Fruit fly (Drosophila melanogaster) whole organism, embryonic: ENCODE results near the gene Catsup.
A peak's percentile ranks its signal among the peaks of the same experiment; 100 is the strongest.

ENCODE experiments used
- BEAF-32 ChIP-seq: fragments of 200-800 bp; sonication (Bioruptor generic); optimal IDR thresholded peaks from 3 replicates; lab custom pipeline; 2017; ENCODE audit warnings: missing biosample characterization, missing genetic modification characterization, mild to moderate bottlenecking, moderate library complexity, missing genetic modification reagents
- CG10366 ChIP-seq: fragments of 200-800 bp; sonication (Bioruptor generic); IDR thresholded peaks from 2 replicates; pipeline ENCODE4 v1.3.6; 2022; ENCODE audit warnings: missing biosample characterization, missing genetic modification characterization
- CG10431 ChIP-seq: fragments of 200-800 bp; sonication (Bioruptor generic); optimal IDR thresholded peaks from 3 replicates; lab custom pipeline; 2018; ENCODE audit warnings: missing biosample characterization, mild to moderate bottlenecking, missing genetic modification characterization
- CG10543 ChIP-seq: fragments of 200-800 bp; sonication (Bioruptor generic); optimal IDR thresholded peaks from 3 replicates; lab custom pipeline; 2017; ENCODE audit warnings: missing biosample characterization, mild to moderate bottlenecking, missing genetic modification characterization, moderate library complexity
- CG10979 ChIP-seq: fragments of 200-800 bp; sonication (Bioruptor generic); optimal IDR thresholded peaks from 2 replicates; lab custom pipeline; 2018; ENCODE audit warnings: missing biosample characterization, mild to moderate bottlenecking, missing genetic modification characterization, moderate library complexity
- CG12104 ChIP-seq: fragments of 200-800 bp; sonication (Bioruptor generic); optimal IDR thresholded peaks from 3 replicates; lab custom pipeline; 2016; ENCODE audit warnings: missing biosample characterization, missing genetic modification characterization
- CG12236 ChIP-seq: fragments of 200-800 bp; sonication (Bioruptor generic); optimal IDR thresholded peaks from 2 replicates; lab custom pipeline; 2016; ENCODE audit warnings: missing biosample characterization, missing genetic modification characterization
- CG12659 ChIP-seq: fragments of 200-800 bp; sonication (Bioruptor generic); optimal IDR thresholded peaks from 3 replicates; lab custom pipeline; 2017; ENCODE audit warnings: mild to moderate bottlenecking, missing biosample characterization, missing genetic modification reagents, missing genetic modification characterization
- CG18011 ChIP-seq: fragments of 200-800 bp; sonication (Bioruptor generic); optimal IDR thresholded peaks from 2 replicates; lab custom pipeline; 2017; ENCODE audit warnings: missing biosample characterization, missing genetic modification characterization, mild to moderate bottlenecking, moderate library complexity, missing genotype
- CG18599 ChIP-seq: fragments of 200-800 bp; sonication (Bioruptor generic); optimal IDR thresholded peaks from 3 replicates; lab custom pipeline; 2017; ENCODE audit warnings: missing biosample characterization, missing genetic modification characterization, mild to moderate bottlenecking, moderate library complexity, missing genetic modification reagents
- CG30403 ChIP-seq: fragments of 200-800 bp; sonication (Bioruptor generic); optimal IDR thresholded peaks from 3 replicates; lab custom pipeline; 2016; ENCODE audit warnings: missing biosample characterization, missing genetic modification characterization
- CG31224 ChIP-seq: fragments of 200-800 bp; sonication (Bioruptor generic); IDR thresholded peaks from 2 replicates; pipeline ENCODE4 v1.3.6; 2022; ENCODE audit warnings: missing biosample characterization, missing genetic modification characterization
- CG32767 ChIP-seq: fragments of 200-800 bp; sonication (Bioruptor generic); IDR thresholded peaks from 2 replicates; pipeline ENCODE4 v1.3.6; 2022; ENCODE audit warnings: missing biosample characterization, missing genetic modification characterization
- CG3281 ChIP-seq: fragments of 200-800 bp; sonication (Bioruptor generic); optimal IDR thresholded peaks from 3 replicates; lab custom pipeline; 2017; ENCODE audit warnings: missing biosample characterization, mild to moderate bottlenecking, missing genetic modification characterization
- CG4404 ChIP-seq: fragments of 200-800 bp; sonication (Bioruptor generic); IDR thresholded peaks from 2 replicates; pipeline ENCODE4 v1.3.6; 2022; ENCODE audit warnings: missing biosample characterization, missing genetic modification characterization
- CG6654 ChIP-seq: fragments of 200-800 bp; sonication (Bioruptor generic); optimal IDR thresholded peaks from 2 replicates; lab custom pipeline; 2017; ENCODE audit warnings: missing biosample characterization, mild to moderate bottlenecking, missing genetic modification characterization
- CG6791 ChIP-seq: fragments of 200-800 bp; sonication (Bioruptor generic); IDR thresholded peaks from 3 replicates; pipeline ENCODE4 v1.3.6; 2022; ENCODE audit warnings: missing biosample characterization, missing genetic modification characterization; ENCODE audit not compliant: partially characterized antibody
- CoRest ChIP-seq: fragments of 200-800 bp; sonication (Bioruptor generic); optimal IDR thresholded peaks from 3 replicates; lab custom pipeline; 2018; ENCODE audit warnings: missing biosample characterization, mild to moderate bottlenecking, missing genetic modification characterization, moderate library complexity
- D ChIP-seq, 2 experiments: fragments of 200-800 bp in 1 of 2; fragments of >200 bp in 1 of 2; sonication (Bioruptor generic) in 1 of 2; optimal IDR thresholded peaks; 2 replicates in 1 of 2; 3 replicates in 1 of 2; lab custom pipeline; 2017; ENCODE audit warnings: mild to moderate bottlenecking in 1 of 2, missing biosample characterization in 1 of 2, missing genetic modification characterization in 1 of 2, missing genetic modification reagents in 1 of 2
- Doc3 ChIP-seq: fragments of 200-800 bp; sonication (Bioruptor generic); IDR thresholded peaks from 3 replicates; pipeline ENCODE4 v1.3.6; 2022; ENCODE audit warnings: missing biosample characterization, missing genetic modification characterization; ENCODE audit not compliant: partially characterized antibody
- E2f2 ChIP-seq: fragments of 200-800 bp; sonication (Bioruptor generic); IDR thresholded peaks from 2 replicates; pipeline ENCODE4 v1.3.6; 2022; ENCODE audit warnings: missing biosample characterization, missing genetic modification characterization
- Ets97D ChIP-seq: fragments of 200-800 bp; sonication (Bioruptor generic); optimal IDR thresholded peaks from 3 replicates; lab custom pipeline; 2016; ENCODE audit warnings: missing biosample characterization, missing genetic modification characterization
- Hr39 ChIP-seq: fragments of >200 bp; optimal IDR thresholded peaks from 2 replicates; lab custom pipeline; 2017
- NFAT ChIP-seq: fragments of 200-800 bp; sonication (Bioruptor generic); IDR thresholded peaks from 2 replicates; pipeline ENCODE4 v1.3.6; 2022; ENCODE audit warnings: missing biosample characterization, missing genetic modification characterization
- Sox102F ChIP-seq: fragments of 200-800 bp; sonication (Bioruptor generic); optimal IDR thresholded peaks from 2 replicates; lab custom pipeline; 2018; ENCODE audit warnings: missing biosample characterization, mild to moderate bottlenecking, missing genetic modification characterization, moderate library complexity
- Sry-δ ChIP-seq: fragments of 200-800 bp; sonication (Bioruptor generic); optimal IDR thresholded peaks from 2 replicates; lab custom pipeline; 2016; ENCODE audit warnings: missing biosample characterization, missing genetic modification characterization
- ab ChIP-seq: fragments of 200-800 bp; sonication (Bioruptor generic); optimal IDR thresholded peaks from 2 replicates; lab custom pipeline; 2016; ENCODE audit warnings: missing biosample characterization, missing genetic modification characterization
- bbx ChIP-seq: fragments of 200-800 bp; sonication (Bioruptor generic); IDR thresholded peaks from 2 replicates; pipeline ENCODE4 v1.3.6; 2022; ENCODE audit warnings: missing biosample characterization, missing genetic modification characterization; ENCODE audit not compliant: partially characterized antibody
- bigmax ChIP-seq: fragments of 200-800 bp; sonication (Bioruptor generic); optimal IDR thresholded peaks from 2 replicates; lab custom pipeline; 2018; ENCODE audit warnings: missing biosample characterization, mild to moderate bottlenecking, missing genetic modification characterization
- cato ChIP-seq: fragments of 200-800 bp; sonication (Bioruptor generic); optimal IDR thresholded peaks from 2 replicates; lab custom pipeline; 2016; ENCODE audit warnings: missing biosample characterization, missing genetic modification characterization, borderline replicate concordance
- hbn ChIP-seq: fragments of 200-800 bp; sonication (Bioruptor generic); IDR thresholded peaks from 2 replicates; pipeline ENCODE4 v1.3.6; 2022; ENCODE audit warnings: missing biosample characterization, missing genetic modification characterization; ENCODE audit not compliant: partially characterized antibody
- inv ChIP-seq: fragments of 200-800 bp; sonication (Bioruptor generic); IDR thresholded peaks from 2 replicates; pipeline ENCODE4 v1.3.6; 2022; ENCODE audit warnings: missing biosample characterization, missing genetic modification characterization; ENCODE audit not compliant: partially characterized antibody
- knrl ChIP-seq: fragments of 200-800 bp; sonication (Bioruptor generic); IDR thresholded peaks from 3 replicates; pipeline ENCODE4 v1.3.6; 2022; ENCODE audit warnings: missing biosample characterization, missing genetic modification characterization; ENCODE audit not compliant: partially characterized antibody
- nerfin-2 ChIP-seq: fragments of 200-800 bp; sonication (Bioruptor generic); IDR thresholded peaks from 2 replicates; pipeline ENCODE4 v1.3.6; 2022; ENCODE audit warnings: missing biosample characterization, missing genetic modification characterization; ENCODE audit not compliant: partially characterized antibody
- otp ChIP-seq: fragments of 200-800 bp; sonication (Bioruptor generic); IDR thresholded peaks from 3 replicates; pipeline ENCODE4, ENCODE4 v1.3.6; 2022; ENCODE audit warnings: missing biosample characterization, missing genetic modification characterization
- stwl ChIP-seq: fragments of 200-800 bp; sonication (Bioruptor generic); optimal IDR thresholded peaks from 3 replicates; lab custom pipeline; 2018; ENCODE audit warnings: missing biosample characterization, mild to moderate bottlenecking, missing genetic modification characterization, moderate library complexity
- ttk ChIP-seq: fragments of 200-800 bp; sonication (Bioruptor generic); IDR thresholded peaks from 2 replicates; pipeline ENCODE4 v2.1.2; 2022; ENCODE audit warnings: missing biosample characterization, missing genetic modification characterization
- twi ChIP-seq: fragments of 200-800 bp; optimal IDR thresholded peaks from 2 replicates; lab custom pipeline; 2019; ENCODE audit warnings: missing biosample characterization, mild to moderate bottlenecking, missing genetic modification characterization, moderate library complexity

Gene Catsup

DNA sequence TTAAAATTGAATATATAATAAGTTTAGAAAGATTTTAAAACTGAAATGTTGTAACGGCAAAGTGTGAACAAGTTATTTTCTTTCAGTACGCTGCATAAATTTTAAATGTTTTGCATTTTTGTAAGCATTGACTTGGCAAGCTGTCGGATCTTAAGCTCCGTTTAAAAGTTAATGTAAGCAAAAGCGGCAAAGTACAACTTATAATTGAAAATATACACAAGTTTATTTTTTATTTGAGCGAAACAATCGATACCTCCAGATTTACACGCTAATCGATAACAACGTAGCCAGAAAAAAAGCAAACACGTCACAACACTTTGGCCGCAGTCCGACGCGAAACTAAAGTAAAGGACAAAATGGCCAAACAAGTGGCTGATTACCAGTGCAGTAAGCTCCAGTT is at the start of gene Catsup (continued):
- peak; percentile 56; the same call in 1 of the 2 replicates for TF ChIP-seq nerfin-2
- TF ChIP-seq CG12236 (GFP tag; lab: Kevin White, UChicago), result no peak
- peak; percentile 67 for TF ChIP-seq hbn (GFP tag; lab: Robert Waterston, UW)
- peak; percentile 16 for TF ChIP-seq CG12659 (GFP tag; lab: Kevin White, UChicago)
- no peak for TF ChIP-seq CG12104 (GFP tag; lab: Kevin White, UChicago)
- peak; percentile 78 for TF ChIP-seq Doc3 (GFP tag; lab: Robert Waterston, UW)
- peak; percentile 76 for TF ChIP-seq CG6791 (GFP tag; lab: Robert Waterston, UW)
- TF ChIP-seq NFAT (GFP tag; lab: Robert Waterston, UW), result no peak
- peak; percentile 73 for TF ChIP-seq BEAF-32
- no peak for TF ChIP-seq CG18011
- TF ChIP-seq ttk, result no peak
- TF ChIP-seq CoRest (tag; lab: Kevin White, UChicago), result no peak
- no peak for TF ChIP-seq CG18599 (GFP tag; lab: Kevin White, UChicago)
- TF ChIP-seq ab (GFP tag; lab: Kevin White, UChicago), result no peak
- TF ChIP-seq CG6654, result no peak
- peak; percentile 39; the same call in 1 of the 2 replicates for TF ChIP-seq E2f2 (GFP tag; lab: Robert Waterston, UW)
- no peak for TF ChIP-seq Sox102F (GFP tag; lab: Kevin White, UChicago)
- TF ChIP-seq CG10543 (GFP tag; lab: Kevin White, UChicago), result no peak
- TF ChIP-seq CG3281 (GFP tag; lab: Kevin White, UChicago), result no peak
- TF ChIP-seq CG32767 (GFP tag; lab: Robert Waterston, UW), result no peak
- TF ChIP-seq inv (GFP tag; lab: Robert Waterston, UW), result peak; percentile 61
- TF ChIP-seq knrl (GFP tag; lab: Robert Waterston, UW), result peak; percentile 75
- TF ChIP-seq bbx (GFP tag; lab: Robert Waterston, UW), result peak; percentile 61
- TF ChIP-seq, all 482 proteins: peak for 55

DNA sequence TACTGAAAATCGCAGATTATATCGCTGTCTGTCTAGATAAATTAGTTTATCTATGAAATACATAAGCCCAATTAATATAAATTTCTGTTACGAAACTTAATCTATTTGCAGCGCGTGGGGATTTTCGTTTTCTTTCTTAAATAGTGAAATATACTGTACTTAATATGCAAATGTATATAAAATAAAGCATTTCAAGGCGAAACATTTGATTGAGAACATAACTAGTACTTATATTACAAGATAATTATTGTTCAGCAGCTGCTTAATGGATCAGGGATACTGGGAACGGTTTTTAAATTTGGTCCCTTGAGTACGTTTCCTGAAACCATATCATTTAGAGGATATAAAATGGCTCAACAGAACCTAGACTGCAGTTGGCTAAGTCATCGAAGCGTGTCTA is 49.5 kb upstream of the Catsup start, which contains the start of gene CG46465:
Gene CG46465, plus strand, starts transcription at position 301 of the 400 bp plus-strand sequence.
- TF ChIP-seq bigmax (GFP tag; lab: Kevin White, UChicago) (no peak), CG3281 (GFP tag; lab: Kevin White, UChicago) (no peak), stwl (tag; lab: Kevin White, UChicago) (no peak), Sry-δ (GFP tag; lab: Kevin White, UChicago) (no peak), CG4404 (GFP tag; lab: Robert Waterston, UW) (no peak), D (optimal IDR thresholded peaks at IDR 0.05; lab: Kevin White, UChicago) (no peak), D (GFP tag; optimal IDR thresholded peaks at IDR 0.05; lab: Kevin White, UChicago) (no peak), Hr39 (lab: Kevin White, UChicago) (no peak), CG30403 (GFP tag; lab: Kevin White, UChicago) (no peak), Ets97D (GFP tag; lab: Kevin White, UChicago) (no peak), CG31224 (GFP tag; lab: Robert Waterston, UW) (no peak), cato (GFP tag; lab: Kevin White, UChicago) (no peak), twi (no peak), otp (GFP tag; lab: Robert Waterston, UW) (no peak), CG10979 (tag; lab: Kevin White, UChicago) (no peak), CG10366 (no peak), CG10431 (no peak)
